Fruit fly (Drosophila melanogaster) whole organism, prepupa: ENCODE results near the gene CG43098.

Experiments used
- Blimp-1 ChIP-seq: fragments of 200-800 bp; sonication (Bioruptor generic); optimal IDR thresholded peaks from 3 replicates; lab custom pipeline; 2017; ENCODE audit warnings: missing biosample characterization, missing genetic modification characterization, mild to moderate bottlenecking, moderate library complexity, missing genetic modification reagents
- CG10631 ChIP-seq: fragments of 200-800 bp; sonication (Bioruptor generic); optimal IDR thresholded peaks from 2 replicates; lab custom pipeline; 2016; ENCODE audit warnings: missing biosample characterization, missing genetic modification characterization
- CG11294 ChIP-seq: fragments of 200-800 bp; sonication (Bioruptor generic); IDR thresholded peaks from 2 replicates; pipeline ENCODE4 v1.3.6; 2022; ENCODE audit warnings: missing biosample characterization, missing genetic modification characterization
- CG11762 ChIP-seq: fragments of 200-800 bp; sonication (Bioruptor generic); optimal IDR thresholded peaks from 3 replicates; lab custom pipeline; 2016; ENCODE audit warnings: missing biosample characterization, missing genetic modification characterization; ENCODE audit not compliant: insufficient read depth
- CG11902 ChIP-seq: fragments of 200-800 bp; sonication (Bioruptor generic); optimal IDR thresholded peaks from 3 replicates; lab custom pipeline; 2016; ENCODE audit warnings: missing biosample characterization, missing genetic modification characterization
- CG15336 ChIP-seq: fragments of 200-800 bp; sonication (Bioruptor generic); IDR thresholded peaks from 2 replicates; pipeline ENCODE4 v1.3.6; 2022; ENCODE audit warnings: missing biosample characterization, missing genetic modification characterization
- CG1621 ChIP-seq: fragments of 200-800 bp; sonication (Bioruptor generic); optimal IDR thresholded peaks from 3 replicates; lab custom pipeline; 2018; ENCODE audit warnings: missing biosample characterization, mild to moderate bottlenecking, missing genetic modification characterization
- CG16779 ChIP-seq: fragments of 200-800 bp; sonication (Bioruptor generic); optimal IDR thresholded peaks from 3 replicates; lab custom pipeline; 2017; ENCODE audit warnings: missing biosample characterization, mild to moderate bottlenecking, missing genetic modification characterization
- CG3032 ChIP-seq: fragments of 200-800 bp; optimal IDR thresholded peaks from 2 replicates; lab custom pipeline; 2019; ENCODE audit warnings: missing biosample characterization, mild to moderate bottlenecking, missing genetic modification characterization, moderate library complexity
- CG32006 ChIP-seq: fragments of 200-800 bp; sonication (Bioruptor generic); optimal IDR thresholded peaks from 3 replicates; lab custom pipeline; 2017; ENCODE audit warnings: missing biosample characterization, mild to moderate bottlenecking, missing genetic modification characterization
- CG34406 ChIP-seq: fragments of 200-800 bp; sonication (Bioruptor generic); optimal IDR thresholded peaks from 3 replicates; lab custom pipeline; 2016; ENCODE audit warnings: missing biosample characterization, missing genetic modification characterization
- CG3919 ChIP-seq: fragments of 200-800 bp; sonication (Bioruptor generic); optimal IDR thresholded peaks from 3 replicates; lab custom pipeline; 2016; ENCODE audit warnings: missing biosample characterization, missing genetic modification characterization
- CG4318 ChIP-seq: fragments of 200-800 bp; sonication (Bioruptor generic); optimal IDR thresholded peaks from 3 replicates; lab custom pipeline; 2017; ENCODE audit warnings: missing biosample characterization, mild to moderate bottlenecking, missing genetic modification characterization
- CG6792 ChIP-seq: fragments of 200-800 bp; sonication (Bioruptor generic); optimal IDR thresholded peaks from 3 replicates; lab custom pipeline; 2016; ENCODE audit warnings: missing biosample characterization, missing genetic modification characterization
- CG6808 ChIP-seq: fragments of 200-800 bp; sonication (Bioruptor generic); optimal IDR thresholded peaks from 3 replicates; lab custom pipeline; 2017; ENCODE audit warnings: missing biosample characterization, missing genetic modification characterization, mild to moderate bottlenecking, moderate library complexity, missing genetic modification reagents
- CG6854 ChIP-seq: fragments of 200-800 bp; sonication (Bioruptor generic); optimal IDR thresholded peaks from 2 replicates; lab custom pipeline; 2017; ENCODE audit warnings: missing biosample characterization, mild to moderate bottlenecking, missing genetic modification characterization
- CG7368 ChIP-seq: fragments of 200-800 bp; sonication (Bioruptor generic); optimal IDR thresholded peaks from 3 replicates; lab custom pipeline; 2016; ENCODE audit warnings: missing biosample characterization, missing genetic modification characterization
- CG8119 ChIP-seq: fragments of 200-800 bp; sonication (Bioruptor generic); IDR thresholded peaks from 3 replicates; pipeline ENCODE4 v1.3.6; 2022; ENCODE audit warnings: missing biosample characterization, missing genetic modification characterization
- CG8632 ChIP-seq: fragments of 200-800 bp; sonication (Bioruptor generic); optimal IDR thresholded peaks from 3 replicates; lab custom pipeline; 2016; ENCODE audit warnings: missing biosample characterization, missing genetic modification characterization
- CG9139 ChIP-seq: fragments of 200-800 bp; sonication (Bioruptor generic); optimal IDR thresholded peaks from 3 replicates; lab custom pipeline; 2017; ENCODE audit warnings: missing biosample characterization, mild to moderate bottlenecking, missing genetic modification characterization
- Eip75B ChIP-seq: fragments of 200-800 bp; sonication (Bioruptor generic); optimal IDR thresholded peaks from 3 replicates; lab custom pipeline; 2016; ENCODE audit warnings: missing biosample characterization, missing genetic modification characterization
- Eip78C ChIP-seq: fragments of 200-800 bp; sonication (Bioruptor generic); peaks from one replicate; lab custom pipeline; 2016; ENCODE audit warnings: missing biosample characterization, missing genetic modification characterization
- Eip93F ChIP-seq: fragments of 200-800 bp; sonication (Bioruptor generic); optimal IDR thresholded peaks from 2 replicates; lab custom pipeline; 2016; ENCODE audit warnings: missing biosample characterization, mild to moderate bottlenecking, missing genetic modification characterization
- Ets21C ChIP-seq: fragments of 200-800 bp; sonication (Bioruptor generic); optimal IDR thresholded peaks from 3 replicates; lab custom pipeline; 2016; ENCODE audit warnings: missing biosample characterization, missing genetic modification characterization
- Ets96B ChIP-seq: fragments of 200-800 bp; optimal IDR thresholded peaks from 2 replicates; lab custom pipeline; 2019; ENCODE audit warnings: missing biosample characterization, mild to moderate bottlenecking, missing genetic modification characterization, moderate library complexity
- Gug ChIP-seq: fragments of 200-800 bp; sonication (Bioruptor generic); IDR thresholded peaks from 2 replicates; pipeline ENCODE4 v1.3.6; 2022; ENCODE audit warnings: missing biosample characterization, missing genetic modification characterization
- Hr38 ChIP-seq: sonication (Bioruptor generic); optimal IDR thresholded peaks from 2 replicates; lab custom pipeline; 2016; ENCODE audit warnings: missing biosample characterization, missing genetic modification characterization
- Hr39 ChIP-seq: fragments of 200-800 bp; sonication (Bioruptor generic); optimal IDR thresholded peaks from 2 replicates; lab custom pipeline; 2016; ENCODE audit warnings: missing biosample characterization, missing genetic modification characterization
- Hr4 ChIP-seq: fragments of 200-800 bp; sonication (Bioruptor generic); optimal IDR thresholded peaks from 3 replicates; lab custom pipeline; 2016; ENCODE audit warnings: missing biosample characterization, missing genetic modification characterization
- OdsH ChIP-seq: fragments of 200-800 bp; sonication (Bioruptor generic); optimal IDR thresholded peaks from 3 replicates; lab custom pipeline; 2016; ENCODE audit warnings: missing biosample characterization, missing genetic modification characterization
- Smox ChIP-seq: fragments of 200-800 bp; sonication (Bioruptor generic); optimal IDR thresholded peaks from 3 replicates; lab custom pipeline; 2016; ENCODE audit warnings: missing biosample characterization, missing genetic modification characterization
- Sox14 ChIP-seq: fragments of 200-800 bp; sonication (Bioruptor generic); optimal IDR thresholded peaks from 3 replicates; lab custom pipeline; 2016; ENCODE audit warnings: missing biosample characterization, missing genetic modification characterization
- Sox15 ChIP-seq: fragments of 200-800 bp; sonication (Bioruptor generic); optimal IDR thresholded peaks from 3 replicates; lab custom pipeline; 2016; ENCODE audit warnings: missing biosample characterization, missing genetic modification characterization
- dac ChIP-seq: fragments of 200-800 bp; sonication (Bioruptor generic); optimal IDR thresholded peaks from 2 replicates; lab custom pipeline; 2017; ENCODE audit warnings: missing biosample characterization, mild to moderate bottlenecking, missing genetic modification characterization
- dsx ChIP-seq: fragments of 200-800 bp; optimal IDR thresholded peaks from 3 replicates; lab custom pipeline; 2019; ENCODE audit warnings: missing biosample characterization, mild to moderate bottlenecking, missing genetic modification characterization, moderate library complexity; ENCODE audit not compliant: poor library complexity, severe bottlenecking
- esn ChIP-seq: fragments of 200-800 bp; sonication (Bioruptor generic); optimal IDR thresholded peaks from 2 replicates; lab custom pipeline; 2016; ENCODE audit warnings: missing biosample characterization, mild to moderate bottlenecking, missing genetic modification characterization, moderate library complexity
- fd59A ChIP-seq: fragments of 200-800 bp; sonication (Bioruptor generic); optimal IDR thresholded peaks from 2 replicates; lab custom pipeline; 2017; ENCODE audit warnings: missing biosample characterization, mild to moderate bottlenecking, missing genetic modification characterization, missing genetic modification reagents
- fd85E ChIP-seq: fragments of 200-800 bp; sonication (Bioruptor generic); optimal IDR thresholded peaks from 3 replicates; lab custom pipeline; 2016; ENCODE audit warnings: missing biosample characterization, missing genetic modification characterization
- fkh ChIP-seq: fragments of 200-800 bp; sonication (Bioruptor generic); optimal IDR thresholded peaks from 3 replicates; lab custom pipeline; 2017; ENCODE audit warnings: missing biosample characterization, mild to moderate bottlenecking, missing genetic modification characterization, moderate library complexity
- lz ChIP-seq: fragments of 200-800 bp; sonication (Bioruptor generic); optimal IDR thresholded peaks from 3 replicates; lab custom pipeline; 2016; ENCODE audit warnings: missing biosample characterization, missing genetic modification characterization
- net ChIP-seq: fragments of 200-800 bp; sonication (Bioruptor generic); optimal IDR thresholded peaks from 3 replicates; lab custom pipeline; 2016; ENCODE audit warnings: missing biosample characterization, missing genetic modification characterization
- pdm3 ChIP-seq: fragments of 200-800 bp; sonication (Bioruptor generic); optimal IDR thresholded peaks from 3 replicates; lab custom pipeline; 2016; ENCODE audit warnings: missing biosample characterization, missing genetic modification characterization
- spab ChIP-seq: fragments of 200-800 bp; sonication (Bioruptor generic); optimal IDR thresholded peaks from 2 replicates; lab custom pipeline; 2017; ENCODE audit warnings: missing biosample characterization, mild to moderate bottlenecking, missing genetic modification characterization, missing genetic modification reagents
- ss ChIP-seq, 2 experiments: fragments of 200-800 bp; sonication (Bioruptor generic); optimal IDR thresholded peaks; 2 replicates in 1 of 2; 3 replicates in 1 of 2; lab custom pipeline; 2017 to 2018; ENCODE audit warnings: mild to moderate bottlenecking in 2 of 2, missing biosample characterization in 2 of 2, missing genetic modification characterization in 2 of 2, moderate library complexity in 1 of 2
- svp ChIP-seq: fragments of 200-800 bp; sonication (Bioruptor generic); peaks from one replicate; lab custom pipeline; 2016; ENCODE audit warnings: missing biosample characterization, missing genetic modification characterization
- topi ChIP-seq: fragments of 200-800 bp; sonication (Bioruptor generic); optimal IDR thresholded peaks from 3 replicates; lab custom pipeline; 2016; ENCODE audit warnings: missing biosample characterization, missing genetic modification characterization

The CG43098 gene

DNA sequence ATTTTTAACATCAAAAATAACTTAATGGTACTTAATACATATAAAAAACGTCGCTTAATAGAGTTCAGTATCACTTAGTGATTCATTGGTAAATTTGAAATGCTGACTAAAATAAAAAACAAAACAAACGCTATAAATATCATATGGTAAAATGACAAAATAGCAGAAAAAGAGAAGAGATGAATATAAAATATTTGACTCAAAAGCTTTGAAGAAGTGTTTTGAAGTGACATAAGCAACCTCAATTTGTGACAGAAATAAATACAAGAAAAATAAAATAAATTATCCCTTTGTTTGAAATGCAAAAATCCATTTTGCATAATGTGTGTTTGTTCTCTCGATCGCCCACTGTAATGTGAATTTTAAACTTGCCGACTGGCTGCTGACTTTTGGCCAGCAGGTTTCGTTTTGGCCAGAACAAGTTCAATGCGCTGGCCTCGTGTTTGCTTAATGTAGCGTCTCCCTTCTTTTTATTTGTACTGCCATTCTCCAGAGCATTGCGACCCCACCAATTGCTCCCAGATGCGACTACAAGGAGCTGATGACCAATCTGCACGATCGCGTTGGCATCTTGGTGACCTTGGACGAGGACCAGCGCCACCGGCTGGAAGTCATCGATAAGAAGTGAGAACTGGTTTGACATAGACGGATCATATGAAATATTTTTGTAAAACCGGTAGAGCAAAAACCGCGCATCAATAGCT is 46.1 kb upstream of the CG43098 start (continued):
- TF ChIP-seq ss (GFP tag; optimal IDR thresholded peaks at IDR 0.05; lab: Kevin White, UChicago): no peak
- TF ChIP-seq CG10631: peak; percentile 35
- no peak for TF ChIP-seq CG11294 (GFP tag; lab: Robert Waterston, UW)
- peak; percentile 27 for TF ChIP-seq CG3032 (tag; lab: Kevin White, UChicago)
- TF ChIP-seq fd59A (GFP tag; lab: Kevin White, UChicago): peak; percentile 0
- no peak for TF ChIP-seq CG1621
- TF ChIP-seq CG6854 (GFP tag; lab: Kevin White, UChicago): no peak
- peak; percentile 72 for TF ChIP-seq topi (GFP tag; lab: Kevin White, UChicago)
- peak; percentile 69 for TF ChIP-seq Smox (GFP tag; lab: Kevin White, UChicago)
- no peak for TF ChIP-seq dsx (GFP tag; lab: Kevin White, UChicago)
- peak; percentile 38 for TF ChIP-seq Sox14 (GFP tag; lab: Kevin White, UChicago)
- TF ChIP-seq dac (GFP tag; lab: Kevin White, UChicago): no peak
- peak; percentile 20 for TF ChIP-seq CG11762
- TF ChIP-seq Blimp-1 (GFP tag; lab: Kevin White, UChicago): peak; percentile 24
- TF ChIP-seq CG34406: peak; percentile 58
- TF ChIP-seq pdm3 (GFP tag; lab: Kevin White, UChicago): peak; percentile 48
- TF ChIP-seq OdsH (GFP tag; lab: Kevin White, UChicago): peak; percentile 52
- peak; percentile 92 for TF ChIP-seq Eip78C (GFP tag; lab: Kevin White, UChicago)

DNA sequence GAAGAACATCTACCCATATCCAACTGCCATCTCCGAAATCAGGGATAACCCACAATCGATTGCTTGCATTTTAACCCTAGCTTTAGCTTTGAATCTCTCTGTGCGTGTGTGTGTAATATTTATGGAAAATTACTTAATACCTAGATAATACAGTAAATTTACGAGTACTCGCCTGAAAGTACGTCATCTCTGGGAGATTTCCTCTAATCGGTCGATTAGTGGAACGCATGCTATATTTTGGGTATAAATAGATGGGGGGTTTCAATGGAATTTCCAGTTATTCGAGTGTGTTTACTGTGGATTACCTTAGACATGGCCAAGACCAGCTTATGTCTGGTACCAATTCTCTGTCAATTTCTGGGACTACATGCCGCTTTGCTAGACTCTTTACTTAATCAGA is 43.8 kb upstream of the CG43098 start, which contains the start of gene CG10357:
Gene CG10357 (plus strand): TSS at position 301 of the 400 bp plus-strand sequence.
- TF ChIP-seq Hr38 (GFP tag; lab: Kevin White, UChicago) (no peak), Ets21C (GFP tag; lab: Kevin White, UChicago) (no peak), CG6808 (no peak), CG34406 (no peak)

DNA sequence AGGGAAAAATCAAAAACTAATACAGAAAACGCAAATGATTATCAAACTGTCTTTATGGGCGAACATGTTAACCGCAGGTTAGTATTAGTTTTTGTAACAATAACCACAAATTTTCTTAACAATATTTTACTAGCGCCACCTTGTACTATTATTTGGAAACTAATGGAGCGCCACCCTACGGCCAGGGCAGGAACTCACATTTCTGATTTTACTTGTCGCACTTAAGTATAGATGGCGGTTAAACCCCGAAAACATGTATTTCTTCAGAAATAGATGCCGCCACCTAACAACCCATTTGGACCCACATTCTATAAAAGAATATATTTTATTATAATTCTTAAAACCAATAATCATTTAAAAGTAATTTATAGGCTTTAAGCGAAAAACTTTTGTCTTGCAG is 42.5 kb upstream of the CG43098 start:
- TF ChIP-seq net: peak; percentile 12
- TF ChIP-seq Hr39 (GFP tag; lab: Kevin White, UChicago): peak; percentile 82
- TF ChIP-seq spab (GFP tag; lab: Kevin White, UChicago): no peak
- TF ChIP-seq CG16779 (tag; lab: Kevin White, UChicago): no peak
- TF ChIP-seq CG9139 (GFP tag; lab: Kevin White, UChicago): no peak
- peak; percentile 24 for TF ChIP-seq Sox15 (GFP tag; lab: Kevin White, UChicago)
- peak; percentile 80 for TF ChIP-seq lz (GFP tag; lab: Kevin White, UChicago)
- no peak for TF ChIP-seq CG8632 (GFP tag; lab: Kevin White, UChicago)
- TF ChIP-seq CG11294 (GFP tag; lab: Robert Waterston, UW): no peak
- peak; percentile 21 for TF ChIP-seq CG7368 (GFP tag; lab: Kevin White, UChicago)
- TF ChIP-seq fd59A (GFP tag; lab: Kevin White, UChicago): no peak
- no peak for TF ChIP-seq fkh (GFP tag; lab: Kevin White, UChicago)
- peak; percentile 46 for TF ChIP-seq topi (GFP tag; lab: Kevin White, UChicago)
- TF ChIP-seq CG6792 (GFP tag; lab: Kevin White, UChicago): peak; percentile 51
- TF ChIP-seq CG6854 (GFP tag; lab: Kevin White, UChicago): no peak
- TF ChIP-seq CG3919 (GFP tag; lab: Kevin White, UChicago): peak; percentile 70
- TF ChIP-seq Gug (GFP tag; lab: Robert Waterston, UW): no peak
- peak; percentile 67 for TF ChIP-seq Eip75B (GFP tag; lab: Kevin White, UChicago)
- TF ChIP-seq CG8119: no peak
- TF ChIP-seq CG10631: peak; percentile 41
- peak; percentile 76 for TF ChIP-seq esn (GFP tag; lab: Kevin White, UChicago)
- TF ChIP-seq CG11902 (GFP tag; lab: Kevin White, UChicago): peak; percentile 58
- TF ChIP-seq Ets96B (tag; lab: Kevin White, UChicago): no peak
- no peak for TF ChIP-seq Blimp-1 (GFP tag; lab: Kevin White, UChicago)
- TF ChIP-seq ss (GFP tag; optimal IDR thresholded peaks at IDR 0.05; lab: Kevin White, UChicago): no peak
- no peak for TF ChIP-seq CG32006 (GFP tag; lab: Kevin White, UChicago)
- peak; percentile 66 for TF ChIP-seq svp
- no peak for TF ChIP-seq Eip93F (GFP tag; lab: Kevin White, UChicago)
- TF ChIP-seq CG4318: no peak
- TF ChIP-seq Ets21C (GFP tag; lab: Kevin White, UChicago): peak; percentile 47
- TF ChIP-seq fd85E: no peak
- peak; percentile 45 for TF ChIP-seq CG3032 (tag; lab: Kevin White, UChicago)
- peak; percentile 12 for TF ChIP-seq Hr4
- TF ChIP-seq OdsH (GFP tag; lab: Kevin White, UChicago): peak; percentile 62
- TF ChIP-seq CG15336 (GFP tag; lab: Robert Waterston, UW): no peak
